Worm (Caenorhabditis elegans): ENCODE measurements around the gene F20G2.3.

DNA sequence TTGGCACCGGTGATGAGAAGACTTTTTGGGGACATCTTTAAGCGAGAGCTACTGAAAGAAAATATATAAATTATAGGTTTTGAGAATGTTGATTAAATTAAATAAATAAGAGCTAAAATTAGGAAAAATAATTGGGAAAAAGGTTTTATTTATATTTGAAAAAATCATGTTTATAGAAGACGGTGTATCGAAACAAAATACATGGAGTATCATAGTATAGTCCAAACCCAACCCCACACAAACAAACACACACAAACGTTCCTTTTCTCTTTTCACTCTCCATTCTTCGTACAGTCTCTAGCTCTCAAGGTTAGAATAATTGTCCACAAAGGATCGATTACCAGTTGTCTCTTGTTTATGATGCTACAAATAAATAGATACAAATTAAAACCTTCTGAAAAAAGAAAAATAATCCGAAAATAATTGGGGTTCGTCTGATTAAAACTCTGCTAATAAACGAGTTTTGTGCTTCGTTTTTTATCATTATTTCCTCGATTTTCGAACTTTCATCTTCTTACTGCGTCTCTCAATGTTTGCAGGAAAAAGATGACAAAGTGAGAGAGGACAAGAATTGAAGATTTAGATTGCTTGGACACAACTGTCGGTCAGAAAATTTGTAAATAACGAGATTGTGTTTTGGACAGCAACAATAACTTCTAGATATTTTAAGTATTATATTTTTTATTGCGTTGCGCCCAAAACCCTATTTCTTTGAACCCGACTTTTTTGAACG lies 11.8 kb downstream of the F20G2.3 start, which contains the start of gene F20G2.2:
- no peak for TF ChIP-seq ztf-25 (GFP tag; IDR thresholded peaks at IDR 0.05)
- TF ChIP-seq F55B11.4 (tag; optimal IDR thresholded peaks at IDR 0.05; ENCODE audit: borderline replicate concordance, insufficient read depth): no peak
